Fruit fly (Drosophila melanogaster) whole organism, embryonic: Measurements from ENCODE around the gene CG14036.

Experiments used
- Atf-2 ChIP-seq: fragments of 200-800 bp; sonication (Bioruptor generic); optimal IDR thresholded peaks from 2 replicates; lab custom pipeline; 2016; ENCODE audit warnings: missing biosample characterization, missing genetic modification characterization
- CG1024 ChIP-seq: fragments of 200-800 bp; sonication (Bioruptor generic); IDR thresholded peaks from 2 replicates; pipeline ENCODE4 v1.3.6; 2022; ENCODE audit warnings: missing biosample characterization, missing genetic modification characterization
- CG11696 ChIP-seq: fragments of 200-800 bp; sonication (Bioruptor generic); IDR thresholded peaks from 2 replicates; pipeline ENCODE4 v1.3.6; 2022; ENCODE audit warnings: missing biosample characterization, missing genetic modification characterization
- CG14014 ChIP-seq: fragments of 200-800 bp; sonication (Bioruptor generic); IDR thresholded peaks from 2 replicates; pipeline ENCODE4 v1.3.6; 2022; ENCODE audit warnings: missing biosample characterization, missing genetic modification characterization
- CG14050 ChIP-seq: fragments of 200-800 bp; sonication (Bioruptor generic); IDR thresholded peaks from 3 replicates; pipeline ENCODE4 v1.3.6; 2022; ENCODE audit warnings: missing biosample characterization, missing genetic modification characterization
- CG15696 ChIP-seq: fragments of 200-800 bp; sonication (Bioruptor generic); optimal IDR thresholded peaks from 2 replicates; lab custom pipeline; 2019; ENCODE audit warnings: missing biosample characterization, mild to moderate bottlenecking, missing genetic modification characterization, moderate library complexity
- CG16815 ChIP-seq: fragments of 200-800 bp; sonication (Bioruptor generic); optimal IDR thresholded peaks from 3 replicates; lab custom pipeline; 2017; ENCODE audit warnings: missing biosample characterization, mild to moderate bottlenecking, missing genetic modification characterization
- CG18764 ChIP-seq: fragments of 200-800 bp; sonication (Bioruptor generic); optimal IDR thresholded peaks from 3 replicates; lab custom pipeline; 2016; ENCODE audit warnings: missing biosample characterization, missing genetic modification characterization
- CG30403 ChIP-seq: fragments of 200-800 bp; sonication (Bioruptor generic); optimal IDR thresholded peaks from 3 replicates; lab custom pipeline; 2016; ENCODE audit warnings: missing biosample characterization, missing genetic modification characterization
- CG3065 ChIP-seq: fragments of 200-800 bp; sonication (Bioruptor generic); optimal IDR thresholded peaks from 2 replicates; lab custom pipeline; 2016; ENCODE audit warnings: missing biosample characterization, missing genetic modification characterization
- CG3407 ChIP-seq: fragments of 200-800 bp; sonication (Bioruptor generic); optimal IDR thresholded peaks from 2 replicates; lab custom pipeline; 2018; ENCODE audit warnings: missing biosample characterization, mild to moderate bottlenecking, missing genetic modification characterization
- CG34422 ChIP-seq: fragments of 200-800 bp; sonication (Bioruptor generic); IDR thresholded peaks from 3 replicates; pipeline ENCODE4 v1.3.6; 2022; ENCODE audit warnings: missing biosample characterization, missing genetic modification characterization
- CG6813 ChIP-seq: fragments of 200-800 bp; sonication (Bioruptor generic); optimal IDR thresholded peaks from 2 replicates; lab custom pipeline; 2017; ENCODE audit warnings: missing biosample characterization, missing genetic modification characterization, mild to moderate bottlenecking, moderate library complexity, missing genetic modification reagents
- CG8281 ChIP-seq: fragments of 200-800 bp; sonication (Bioruptor generic); optimal IDR thresholded peaks from 2 replicates; lab custom pipeline; 2018; ENCODE audit warnings: missing biosample characterization, mild to moderate bottlenecking, missing genetic modification characterization, moderate library complexity
- CG8478 ChIP-seq: fragments of >200 bp; optimal IDR thresholded peaks from 2 replicates; lab custom pipeline; 2018
- CG8924 ChIP-seq: fragments of 200-800 bp; optimal IDR thresholded peaks from 3 replicates; lab custom pipeline; 2019; ENCODE audit warnings: missing biosample characterization, mild to moderate bottlenecking, missing genetic modification characterization, moderate library complexity
- CG9817 ChIP-seq: fragments of 200-800 bp; sonication (Bioruptor generic); optimal IDR thresholded peaks from 2 replicates; lab custom pipeline; 2018; ENCODE audit warnings: missing biosample characterization, mild to moderate bottlenecking, missing genetic modification characterization, moderate library complexity
- CG9932 ChIP-seq: fragments of 200-800 bp; sonication (Bioruptor generic); IDR thresholded peaks from 2 replicates; pipeline ENCODE4 v1.3.6; 2022; ENCODE audit warnings: missing biosample characterization, missing genetic modification characterization
- Deaf1 ChIP-seq: fragments of 200-800 bp; optimal IDR thresholded peaks from 3 replicates; lab custom pipeline; 2019; ENCODE audit warnings: missing biosample characterization, mild to moderate bottlenecking, missing genetic modification characterization, moderate library complexity
- Dip3 ChIP-seq: fragments of 200-800 bp; sonication (Bioruptor generic); optimal IDR thresholded peaks from 3 replicates; lab custom pipeline; 2016; ENCODE audit warnings: missing biosample characterization, missing genetic modification characterization
- HLH4C ChIP-seq: fragments of 200-800 bp; sonication (Bioruptor generic); IDR thresholded peaks from 3 replicates; pipeline ENCODE4 v1.3.6; 2022; ENCODE audit warnings: missing biosample characterization, missing genetic modification characterization; ENCODE audit not compliant: partially characterized antibody
- HmgD ChIP-seq: fragments of 200-800 bp; sonication (Bioruptor generic); optimal IDR thresholded peaks from 3 replicates; lab custom pipeline; 2016; ENCODE audit warnings: missing biosample characterization, missing genetic modification characterization
- Jarid2 ChIP-seq: fragments of 200-800 bp; sonication (Bioruptor generic); optimal IDR thresholded peaks from 3 replicates; lab custom pipeline; 2017; ENCODE audit warnings: mild to moderate bottlenecking, missing biosample characterization, missing genetic modification reagents, missing genetic modification characterization
- Mrtf ChIP-seq: fragments of 200-800 bp; sonication (Bioruptor generic); IDR thresholded peaks from 3 replicates; pipeline ENCODE4 v1.3.6; 2022; ENCODE audit warnings: missing biosample characterization, missing genetic modification characterization
- Nf-YA ChIP-seq: fragments of 200-800 bp; sonication (Bioruptor generic); IDR thresholded peaks from 2 replicates; pipeline ENCODE4 v1.3.6; 2022; ENCODE audit warnings: missing biosample characterization, missing genetic modification characterization
- NfI ChIP-seq: fragments of 200-800 bp; sonication (Bioruptor generic); optimal IDR thresholded peaks from 3 replicates; lab custom pipeline; 2018; ENCODE audit warnings: missing biosample characterization, mild to moderate bottlenecking, missing genetic modification characterization, moderate library complexity
- Spps ChIP-seq: fragments of 200-800 bp; sonication (Bioruptor generic); optimal IDR thresholded peaks from 2 replicates; lab custom pipeline; 2018; ENCODE audit warnings: missing biosample characterization, mild to moderate bottlenecking, missing genetic modification characterization
- Sry-β ChIP-seq: fragments of 200-800 bp; sonication (Bioruptor generic); optimal IDR thresholded peaks from 2 replicates; lab custom pipeline; 2018; ENCODE audit warnings: missing biosample characterization, mild to moderate bottlenecking, missing genetic modification characterization, moderate library complexity
- amos ChIP-seq: fragments of 200-800 bp; sonication (Bioruptor generic); IDR thresholded peaks from 2 replicates; pipeline ENCODE4 v1.3.6; 2022; ENCODE audit warnings: missing biosample characterization, missing genetic modification characterization; ENCODE audit not compliant: partially characterized antibody
- aop ChIP-seq: fragments of 200-800 bp; sonication (Bioruptor generic); IDR thresholded peaks from 2 replicates; pipeline ENCODE4 v1.3.6; 2022; ENCODE audit warnings: missing biosample characterization, missing genetic modification characterization
- az2 ChIP-seq: fragments of 200-800 bp; sonication (Bioruptor generic); optimal IDR thresholded peaks from 3 replicates; lab custom pipeline; 2016; ENCODE audit warnings: missing biosample characterization, missing genetic modification characterization
- bigmax ChIP-seq: fragments of 200-800 bp; sonication (Bioruptor generic); optimal IDR thresholded peaks from 2 replicates; lab custom pipeline; 2018; ENCODE audit warnings: missing biosample characterization, mild to moderate bottlenecking, missing genetic modification characterization
- btn ChIP-seq: fragments of 200-800 bp; sonication (Bioruptor generic); optimal IDR thresholded peaks from 2 replicates; lab custom pipeline; 2016; ENCODE audit warnings: missing biosample characterization, missing genetic modification characterization
- chif ChIP-seq, 2 experiments: fragments of 200-800 bp; sonication (Bioruptor generic); optimal IDR thresholded peaks; 3 replicates each; lab custom pipeline; 2016; ENCODE audit warnings: missing biosample characterization in 2 of 2, missing genetic modification characterization in 2 of 2
- crc ChIP-seq: fragments of 200-800 bp; sonication (Bioruptor generic); optimal IDR thresholded peaks from 2 replicates; lab custom pipeline; 2016; ENCODE audit warnings: missing biosample characterization, missing genetic modification characterization
- eve ChIP-seq, 2 experiments: fragments of >200 bp; optimal IDR thresholded peaks; 2 replicates each; lab custom pipeline; 2017; ENCODE audit warnings: missing biosample characterization in 2 of 2, missing genetic modification characterization in 2 of 2
- exex ChIP-seq: fragments of 200-800 bp; sonication (Bioruptor generic); optimal IDR thresholded peaks from 4 replicates; lab custom pipeline; 2018; ENCODE audit warnings: missing biosample characterization, mild to moderate bottlenecking, missing genetic modification characterization, moderate library complexity
- fd64A ChIP-seq: fragments of 200-800 bp; sonication (Bioruptor generic); optimal IDR thresholded peaks from 3 replicates; lab custom pipeline; 2018; ENCODE audit warnings: missing biosample characterization, mild to moderate bottlenecking, missing genetic modification characterization
- grau ChIP-seq: fragments of 200-800 bp; optimal IDR thresholded peaks from 3 replicates; lab custom pipeline; 2019; ENCODE audit warnings: missing biosample characterization, mild to moderate bottlenecking, missing genetic modification characterization, moderate library complexity
- gsb ChIP-seq: fragments of 200-800 bp; sonication (Bioruptor generic); IDR thresholded peaks from 2 replicates; pipeline ENCODE4 v1.3.6; 2022; ENCODE audit warnings: missing biosample characterization, missing genetic modification characterization
- maf-S ChIP-seq: fragments of 200-800 bp; sonication (Bioruptor generic); optimal IDR thresholded peaks from 2 replicates; lab custom pipeline; 2016; ENCODE audit warnings: missing biosample characterization, missing genetic modification characterization
- pita ChIP-seq: fragments of 200-800 bp; sonication (Bioruptor generic); optimal IDR thresholded peaks from 2 replicates; lab custom pipeline; 2017; ENCODE audit warnings: missing biosample characterization, mild to moderate bottlenecking, missing genetic modification characterization
- pnt ChIP-seq: fragments of 200-800 bp; sonication (Bioruptor generic); optimal IDR thresholded peaks from 3 replicates; lab custom pipeline; 2016; ENCODE audit warnings: missing biosample characterization, missing genetic modification characterization
- repo ChIP-seq: fragments of 200-800 bp; sonication (Bioruptor generic); optimal IDR thresholded peaks from 2 replicates; lab custom pipeline; 2016; ENCODE audit warnings: missing biosample characterization, missing genetic modification characterization
- rib ChIP-seq: fragments of 200-800 bp; sonication (Bioruptor generic); IDR thresholded peaks from 2 replicates; pipeline ENCODE4 v1.3.6; 2022; ENCODE audit warnings: missing biosample characterization, missing genetic modification characterization
- ro ChIP-seq: fragments of 200-800 bp; sonication (Bioruptor generic); IDR thresholded peaks from 2 replicates; pipeline ENCODE4 v1.3.6; 2022; ENCODE audit warnings: missing biosample characterization, missing genetic modification characterization
- slbo ChIP-seq: fragments of 200-800 bp; sonication (Bioruptor generic); IDR thresholded peaks from 2 replicates; pipeline ENCODE4 v1.3.6; 2022; ENCODE audit warnings: missing biosample characterization, missing genetic modification characterization
- tup ChIP-seq: fragments of 200-800 bp; sonication (Bioruptor generic); optimal IDR thresholded peaks from 2 replicates; lab custom pipeline; 2016; ENCODE audit warnings: missing biosample characterization, mild to moderate bottlenecking, missing genetic modification characterization, moderate library complexity
- usp ChIP-seq: fragments of >200 bp; optimal IDR thresholded peaks from 2 replicates; lab custom pipeline; 2017; ENCODE audit warnings: missing biosample characterization, missing genetic modification characterization
- wek ChIP-seq: fragments of 200-800 bp; sonication (Bioruptor generic); optimal IDR thresholded peaks from 3 replicates; lab custom pipeline; 2018; ENCODE audit warnings: missing biosample characterization, mild to moderate bottlenecking, missing genetic modification characterization, moderate library complexity
- wor ChIP-seq: fragments of 200-800 bp; sonication (Bioruptor generic); IDR thresholded peaks from 2 replicates; pipeline ENCODE4 v1.3.6; 2022; ENCODE audit warnings: missing biosample characterization, missing genetic modification characterization

Gene CG14036

dm6 chr2L:5086905-5087522 lies 32.2 kb upstream of the CG14036 start (continued):
- TF ChIP-seq NfI (GFP tag; lab: Kevin White, UChicago) (peak; percentile 79), Dip3 (peak; percentile 26), CG15696 (tag; lab: Kevin White, UChicago) (peak; percentile 72), aop (GFP tag; lab: Robert Waterston, UW) (no peak), CG34422 (peak; percentile 49; the same call in 1 of the 3 replicates), wek (GFP tag; lab: Kevin White, UChicago) (peak; percentile 59), CG3407 (peak; percentile 66), pita (no peak), Mrtf (GFP tag; lab: Robert Waterston, UW) (no peak; the same call in 2 of the 3 replicates), CG8281 (peak; percentile 67), CG9932 (GFP tag; lab: Robert Waterston, UW) (peak; percentile 47), amos (GFP tag; lab: Robert Waterston, UW) (no peak), exex (peak; percentile 54), Spps (tag; lab: Kevin White, UChicago) (peak; percentile 2), chif (GFP tag; optimal IDR thresholded peaks at IDR 0.05; lab: Kevin White, UChicago) (peak; percentile 62 to 83), Deaf1 (tag; lab: Kevin White, UChicago) (peak; percentile 61), Jarid2 (GFP tag; lab: Kevin White, UChicago) (peak; percentile 53), maf-S (peak; percentile 40), Nf-YA (GFP tag; lab: Robert Waterston, UW) (0 out of 2 replicates have a peak, but pooled peaks have one; percentile 25), HmgD (GFP tag; lab: Kevin White, UChicago) (peak; percentile 26), crc (GFP tag; lab: Kevin White, UChicago) (peak; percentile 43), ro (GFP tag; lab: Robert Waterston, UW) (no peak), rib (GFP tag; lab: Robert Waterston, UW) (0 out of 2 replicates have a peak, but pooled peaks have one; percentile 33), CG11696 (peak; percentile 86), fd64A (GFP tag; lab: Kevin White, UChicago) (peak; percentile 64), CG18764 (GFP tag; lab: Kevin White, UChicago) (peak; percentile 38), repo (peak; percentile 54), grau (peak; percentile 84), CG14050 (GFP tag; lab: Robert Waterston, UW) (peak; percentile 26; the same call in 1 of the 3 replicates), CG1024 (GFP tag; lab: Robert Waterston, UW) (no peak), CG6813 (GFP tag; lab: Kevin White, UChicago) (peak; percentile 61), CG16815 (GFP tag; lab: Kevin White, UChicago) (peak; percentile 52), az2 (GFP tag; lab: Kevin White, UChicago) (peak; percentile 78), slbo (GFP tag; lab: Robert Waterston, UW) (peak; percentile 63; the same call in 1 of the 2 replicates), CG14014 (peak; percentile 64), gsb (GFP tag; lab: Robert Waterston, UW) (no peak), CG9817 (tag; lab: Kevin White, UChicago) (peak; percentile 61), eve (GFP tag; optimal IDR thresholded peaks at IDR 0.05; lab: Kevin White, UChicago) (peak in 1 of 2 experiments; percentile 95), usp (GFP tag; lab: Kevin White, UChicago) (no peak), tup (GFP tag; lab: Kevin White, UChicago) (peak; percentile 15), bigmax (no peak), Atf-2 (peak; percentile 62), btn (peak; percentile 33), CG3065 (GFP tag; lab: Kevin White, UChicago) (no peak), HLH4C (no peak), wor (peak; percentile 56), CG8924 (tag; lab: Kevin White, UChicago) (peak; percentile 86), CG30403 (GFP tag; lab: Kevin White, UChicago) (peak; percentile 84), Sry-β (peak; percentile 25), CG8478 (no peak), pnt (GFP tag; lab: Kevin White, UChicago) (peak; percentile 60)
